Worm (Caenorhabditis elegans): ENCODE data around the gene slc-25A26.

ce11 chrIV:8927093-8927492, 3.1 kb upstream of the slc-25A26 start:
- TF ChIP-seq F13H6.1 (tag; optimal IDR thresholded peaks at IDR 0.05) (peak; percentile 87), nhr-77 (tag; optimal IDR thresholded peaks at IDR 0.05) (no peak), nhr-11 (tag; optimal IDR thresholded peaks at IDR 0.05) (no peak), elt-3 (tag; optimal IDR thresholded peaks at IDR 0.05) (no peak), zag-1 (tag; optimal IDR thresholded peaks at IDR 0.05) (no peak), skn-1 (tag; optimal IDR thresholded peaks at IDR 0.05) (no peak), ZK546.5 (tag; optimal IDR thresholded peaks at IDR 0.05) (no peak), egl-27 (tag; optimal IDR thresholded peaks at IDR 0.05) (peak; percentile 41), unc-62 (GFP tag; optimal IDR thresholded peaks at IDR 0.05) (no peak), nhr-237 (tag; optimal IDR thresholded peaks at IDR 0.05) (no peak), elt-1 (tag; optimal IDR thresholded peaks at IDR 0.05) (no peak), fos-1 (tag; optimal IDR thresholded peaks at IDR 0.05) (peak; percentile 78), nhr-25 (tag; optimal IDR thresholded peaks at IDR 0.05) (peak; percentile 54), lsy-2 (tag; optimal IDR thresholded peaks at IDR 0.05) (peak in 1 of 2 experiments; percentile 23)

Data from whole organism, L2 larva.